Fruit fly (Drosophila melanogaster): ENCODE measurements around the gene CG42658.

CG42658 gene

DNA sequence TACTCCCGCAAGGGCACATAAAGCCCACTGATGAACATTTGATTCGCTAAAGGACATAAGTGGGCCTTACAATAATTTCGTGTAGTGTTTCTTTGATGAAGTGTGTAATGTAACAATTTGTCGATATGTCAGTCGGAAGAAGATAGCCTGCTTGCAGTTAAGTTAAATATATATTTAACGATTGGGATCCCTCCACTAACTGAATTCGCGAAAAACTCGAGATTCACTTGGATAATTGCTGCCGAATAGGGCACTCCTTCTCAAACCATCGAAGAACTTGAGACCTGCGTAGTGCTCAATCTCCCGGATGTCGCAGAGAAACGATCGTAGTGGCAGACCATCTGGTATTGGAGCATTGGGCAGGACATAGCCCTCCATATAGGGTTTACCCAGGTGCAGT lies 49.6 kb downstream of the CG42658 start, which contains the start of gene Tengl3:
Tengl3 (minus strand) TSS at position 101 of the 400 bp plus-strand sequence.
- no peak for TF ChIP-seq CG9948 (tag; optimal IDR thresholded peaks at IDR 0.05)
- TF ChIP-seq gl (tag; optimal IDR thresholded peaks at IDR 0.05): no peak
- TF ChIP-seq D1 (tag; optimal IDR thresholded peaks at IDR 0.05): no peak
- no peak for TF ChIP-seq CG12605 (GFP tag; IDR thresholded peaks at IDR 0.05)
- TF ChIP-seq Snoo (tag; optimal IDR thresholded peaks at IDR 0.05): no peak
- no peak for TF ChIP-seq CG8301 (tag; optimal IDR thresholded peaks at IDR 0.05)
- no peak for TF ChIP-seq CG14655 (GFP tag; optimal IDR thresholded peaks at IDR 0.05)
- no peak for TF ChIP-seq CG34367 (tag; optimal IDR thresholded peaks at IDR 0.05)
- no peak for TF ChIP-seq CG8159 (tag; optimal IDR thresholded peaks at IDR 0.05)
- no peak for TF ChIP-seq CG17806 (tag; optimal IDR thresholded peaks at IDR 0.05)
- TF ChIP-seq rn (GFP tag; IDR thresholded peaks at IDR 0.05): no peak
- TF ChIP-seq CG15710 (tag; optimal IDR thresholded peaks at IDR 0.05): no peak
- no peak for TF ChIP-seq Ets98B (GFP tag; IDR thresholded peaks at IDR 0.05)
- no peak for TF ChIP-seq CG32121 (GFP tag; IDR thresholded peaks at IDR 0.05)
- TF ChIP-seq EcR (GFP tag; optimal IDR thresholded peaks at IDR 0.05): no peak
